Fruit fly (Drosophila melanogaster) Kc167 (cell line): Measurements from ENCODE around the gene CG31997.

Source experiments
- Myc ChIP-seq: fragments of >200 bp; optimal IDR thresholded peaks from 2 replicates; lab custom pipeline; 2017; ENCODE audit warnings: missing external identifiers
- Sin3A ChIP-seq: fragments of >200 bp; optimal IDR thresholded peaks from 2 replicates; lab custom pipeline; 2018; ENCODE audit warnings: missing external identifiers
- h ChIP-seq: fragments of >200 bp; optimal IDR thresholded peaks from 3 replicates; lab custom pipeline; 2018; ENCODE audit warnings: missing external identifiers
- insv ChIP-seq: fragments of >200 bp; optimal IDR thresholded peaks from 3 replicates; lab custom pipeline; 2018; ENCODE audit warnings: missing external identifiers
- psq ChIP-seq: fragments of >200 bp; optimal IDR thresholded peaks from 2 replicates; lab custom pipeline; 2017; ENCODE audit warnings: missing external identifiers
- ttk ChIP-seq: sonication (Bioruptor generic); optimal IDR thresholded peaks from 2 replicates; lab custom pipeline; 2017; ENCODE audit warnings: missing external identifiers

- TF ChIP-seq Sin3A (lab: Kevin White, UChicago) (no peak), Myc (lab: Kevin White, UChicago) (no peak), h (peak; percentile 58), insv (lab: Kevin White, UChicago) (no peak), psq (lab: Kevin White, UChicago) (no peak), ttk (lab: Kevin White, UChicago) (no peak)
Observed at dm6 chr4:131958-132623, 23.8 kb downstream of the CG31997 start, which contains the start of gene anne.
